Worm (Caenorhabditis elegans) whole organism, late embryonic: ENCODE results near the gene gcy-15.
"Not testable (repeated sequence)": the region's sequence is repeated elsewhere in the genome, so short reads cannot be mapped to it uniquely, and the experiment has no call there.

ENCODE experiments used
- ceh-14 ChIP-seq: sonication (generic microtip); optimal IDR thresholded peaks from 2 replicates; lab custom pipeline; 2016; ENCODE audit warnings: missing genotype, missing genetic modification characterization, missing compliant biosample characterization
- ceh-19 ChIP-seq: fragments of 200-800 bp; sonication (Bioruptor generic); optimal IDR thresholded peaks from 2 replicates; lab custom pipeline; 2018; ENCODE audit warnings: mild to moderate bottlenecking, missing genetic modification characterization, missing compliant biosample characterization
- ceh-31 ChIP-seq: sonication (generic microtip); optimal IDR thresholded peaks from 2 replicates; lab custom pipeline; 2016; ENCODE audit warnings: missing genetic modification characterization, missing compliant biosample characterization
- ets-4 ChIP-seq: sonication (generic microtip); optimal IDR thresholded peaks from 2 replicates; lab custom pipeline; 2016; ENCODE audit warnings: missing genetic modification characterization, missing compliant biosample characterization
- nhr-11 ChIP-seq: fragments of 150-350 bp; optimal IDR thresholded peaks from 2 replicates; lab custom pipeline; 2014; ENCODE audit warnings: missing biosample characterization, missing genetic modification characterization
- tbx-2 ChIP-seq: sonication (generic microtip); optimal IDR thresholded peaks from 2 replicates; lab custom pipeline; 2016; ENCODE audit warnings: missing genetic modification characterization, missing compliant biosample characterization

DNA sequence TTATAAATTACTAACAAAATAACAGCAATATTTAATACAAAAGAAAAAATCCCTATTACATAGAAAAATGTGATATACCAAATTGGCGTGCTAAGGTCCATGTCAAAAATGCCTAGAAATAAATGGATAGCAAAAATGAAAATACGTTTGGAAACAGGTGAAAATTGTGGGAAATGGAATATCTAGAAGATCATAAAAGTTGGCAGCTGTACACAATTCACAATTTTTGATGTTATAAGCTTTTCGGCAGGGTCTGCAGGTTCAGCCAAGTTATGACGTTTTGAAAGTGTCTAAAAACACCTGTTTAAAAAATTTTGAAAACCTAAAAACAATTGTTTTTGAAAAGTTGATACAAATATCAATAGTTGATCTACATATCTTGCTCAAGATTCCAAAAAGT is 54.0 kb downstream of the gcy-15 start, which contains the start of gene sri-42:
- TF ChIP-seq ceh-19 (GFP tag; lab: Kevin White, UChicago); nhr-11 (tag; lab: Kevin White, UChicago); ceh-14 (tag; lab: Kevin White, UChicago); tbx-2 (tag; lab: Kevin White, UChicago); ceh-31 (tag; lab: Kevin White, UChicago); ets-4: not testable (repeated sequence)
